Fruit fly (Drosophila melanogaster) Kc167 (cell line): ENCODE data around the gene Hacd1.

Experiments
- Myc ChIP-seq: fragments of >200 bp; optimal IDR thresholded peaks from 2 replicates; lab custom pipeline; 2017; ENCODE audit warnings: missing external identifiers
- Sin3A ChIP-seq: fragments of >200 bp; optimal IDR thresholded peaks from 2 replicates; lab custom pipeline; 2018; ENCODE audit warnings: missing external identifiers
- h ChIP-seq: fragments of >200 bp; optimal IDR thresholded peaks from 3 replicates; lab custom pipeline; 2018; ENCODE audit warnings: missing external identifiers
- insv ChIP-seq: fragments of >200 bp; optimal IDR thresholded peaks from 3 replicates; lab custom pipeline; 2018; ENCODE audit warnings: missing external identifiers
- psq ChIP-seq: fragments of >200 bp; optimal IDR thresholded peaks from 2 replicates; lab custom pipeline; 2017; ENCODE audit warnings: missing external identifiers
- ttk ChIP-seq: sonication (Bioruptor generic); optimal IDR thresholded peaks from 2 replicates; lab custom pipeline; 2017; ENCODE audit warnings: missing external identifiers

Gene Hacd1

dm6 chr2L:12002051-12002450, at the start of gene Hacd1:
Hacd1 (minus strand) TSS chr2L:12002266.
- no peak for TF ChIP-seq ttk (lab: Kevin White, UChicago)
- TF ChIP-seq psq, result no peak
- TF ChIP-seq insv (lab: Kevin White, UChicago), result no peak
- no peak for TF ChIP-seq h
- no peak for TF ChIP-seq Sin3A (lab: Kevin White, UChicago)
- no peak for TF ChIP-seq Myc (lab: Kevin White, UChicago)

- no peak for TF ChIP-seq ttk (lab: Kevin White, UChicago)
- TF ChIP-seq insv (lab: Kevin White, UChicago), result no peak
- TF ChIP-seq h, result no peak
- no peak for TF ChIP-seq Myc (lab: Kevin White, UChicago)
- TF ChIP-seq Sin3A (lab: Kevin White, UChicago), result no peak
- TF ChIP-seq psq, result no peak
Observed at dm6 chr2L:12049133-12049532, 47.1 kb upstream of the Hacd1 start, which contains the start of gene PLCXD. PLCXD (plus strand) TSS chr2L:12049418.

DNA sequence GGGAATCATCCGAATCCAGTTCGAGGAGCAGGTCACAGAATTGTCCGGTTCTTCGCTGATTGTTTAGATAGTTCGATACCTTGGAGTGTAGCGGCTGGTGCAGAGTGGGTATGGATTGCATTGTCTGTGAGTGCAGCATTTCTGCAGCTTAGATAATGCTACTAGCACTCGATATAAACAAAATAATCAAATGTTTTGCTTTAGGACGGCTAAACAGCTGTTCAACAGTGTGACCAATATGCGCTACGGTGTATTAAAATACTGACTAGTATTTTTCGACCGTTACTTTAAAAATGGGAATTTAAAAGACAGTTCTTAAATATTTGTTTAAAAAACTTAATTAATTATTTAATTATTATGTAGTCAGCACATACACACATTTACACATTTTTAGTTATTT, 46.7 kb upstream of the Hacd1 start, which contains the start of gene Plzf:
Gene Plzf (minus strand): TSS at position 196 of the 400 bp plus-strand sequence.
- no peak for TF ChIP-seq insv (lab: Kevin White, UChicago)
- TF ChIP-seq h, result no peak
- TF ChIP-seq psq, result no peak

DNA sequence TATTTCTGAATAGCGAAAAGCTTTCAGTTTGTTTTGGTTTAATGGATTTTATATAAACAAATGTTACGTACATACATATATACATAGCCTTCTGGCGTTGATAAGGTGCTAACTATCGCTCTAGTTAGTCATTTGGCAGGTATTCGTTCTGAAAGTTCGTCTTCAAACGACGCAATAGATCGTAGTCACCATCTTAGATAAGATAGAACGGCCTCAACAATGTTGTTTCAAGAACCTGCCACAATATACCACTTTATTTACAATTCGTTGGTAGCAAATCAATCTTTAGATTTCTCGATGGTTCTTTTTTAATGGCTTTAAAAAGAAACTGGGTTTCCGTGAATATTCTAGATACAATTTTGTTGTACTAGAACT, 44.8 kb upstream of the Hacd1 start:
- TF ChIP-seq Sin3A (lab: Kevin White, UChicago) (no peak), insv (lab: Kevin White, UChicago) (no peak), ttk (lab: Kevin White, UChicago) (no peak), Myc (lab: Kevin White, UChicago) (no peak), psq (no peak), h (no peak)

DNA sequence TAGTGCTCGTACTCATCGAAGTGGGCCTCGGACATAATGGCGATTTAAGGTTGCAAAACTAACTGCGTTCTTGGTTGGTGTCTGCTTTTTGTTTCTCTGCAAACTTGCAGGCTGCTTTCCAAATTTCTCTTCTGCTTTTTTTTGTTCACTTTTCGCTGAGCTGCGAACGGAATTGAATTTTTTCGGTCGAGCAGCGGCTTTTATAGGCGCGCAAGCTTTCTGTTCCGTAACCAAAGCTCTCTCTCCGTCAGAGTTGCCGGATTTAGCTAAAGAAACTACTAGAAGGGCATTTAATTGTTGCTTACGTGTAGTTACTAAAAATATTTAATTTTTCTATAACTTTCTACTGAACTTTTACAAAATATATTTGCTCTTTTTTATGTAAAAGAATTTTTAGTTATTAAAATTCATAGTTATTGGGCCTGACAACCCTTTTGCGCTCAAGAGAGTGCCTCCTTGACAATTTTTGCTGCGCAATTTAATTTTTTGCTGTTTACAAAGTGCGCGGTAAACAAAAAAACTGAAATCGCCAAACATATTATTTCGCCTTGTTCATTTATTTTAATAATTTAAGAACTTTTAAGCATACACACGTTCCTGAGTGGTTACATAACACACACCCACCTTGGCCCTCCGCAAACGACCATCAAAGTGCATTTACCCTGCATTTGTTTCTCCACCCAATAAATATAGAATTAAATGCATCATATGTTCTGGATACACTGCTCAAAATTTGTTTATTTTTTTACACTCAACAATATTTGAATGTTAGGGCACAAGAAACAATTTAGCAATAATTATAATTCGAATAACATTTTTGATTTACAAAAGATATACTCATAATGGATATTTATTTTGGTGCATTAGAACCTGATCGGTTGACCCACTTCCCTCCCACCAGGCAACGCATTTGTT, 44.1 kb upstream of the Hacd1 start, which contains the start of gene CG6770:
Gene CG6770 (minus strand): TSS at position 178 of the 915 bp plus-strand sequence.
- TF ChIP-seq Sin3A (lab: Kevin White, UChicago) (no peak), Myc (lab: Kevin White, UChicago) (no peak), ttk (lab: Kevin White, UChicago) (no peak), psq (no peak), h (no peak), insv (lab: Kevin White, UChicago) (no peak)

- TF ChIP-seq Myc (lab: Kevin White, UChicago), result no peak
- no peak for TF ChIP-seq ttk (lab: Kevin White, UChicago)
- no peak for TF ChIP-seq Sin3A (lab: Kevin White, UChicago)
- TF ChIP-seq psq, result no peak
Observed at dm6 chr2L:12045578-12045940, 43.5 kb upstream of the Hacd1 start.

- TF ChIP-seq Sin3A (lab: Kevin White, UChicago) (no peak), insv (lab: Kevin White, UChicago) (no peak), ttk (lab: Kevin White, UChicago) (no peak), Myc (lab: Kevin White, UChicago) (no peak), psq (no peak), h (no peak)
Observed at dm6 chr2L:12044613-12045350, 42.7 kb upstream of the Hacd1 start, which contains the start of gene CG6785. CG6785 (minus strand) TSS chr2L:12045200.

DNA sequence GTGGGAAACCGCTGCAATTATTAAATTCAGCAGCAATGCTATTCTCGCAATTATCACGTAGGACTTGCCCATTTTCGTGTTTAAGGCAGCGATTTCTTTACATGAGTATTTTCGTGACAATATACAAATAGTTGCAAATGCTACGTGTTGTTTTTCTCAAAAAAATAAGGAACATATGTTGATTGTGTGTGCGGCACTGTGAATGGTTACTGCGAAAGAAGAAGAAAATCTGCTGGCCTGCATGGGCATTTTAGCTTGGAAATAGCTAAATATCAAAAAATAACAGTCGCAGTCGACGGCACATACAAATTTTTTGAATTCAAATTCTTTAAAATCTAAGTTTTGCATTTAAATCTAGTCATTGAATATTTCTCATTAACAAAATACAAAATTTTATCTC, 38.4 kb upstream of the Hacd1 start, which contains the start of gene CG6766:
Gene CG6766 (minus strand): TSS at position 180 of the 400 bp plus-strand sequence.
- TF ChIP-seq h (no peak), psq (no peak)

- TF ChIP-seq Sin3A (lab: Kevin White, UChicago) (no peak), Myc (lab: Kevin White, UChicago) (no peak), ttk (lab: Kevin White, UChicago) (no peak), h (no peak), insv (lab: Kevin White, UChicago) (no peak), psq (no peak)
Observed at dm6 chr2L:12038177-12038581, 36.1 kb upstream of the Hacd1 start, which contains the start of gene Tom70. Tom70 (minus strand) TSS chr2L:12038511.

DNA sequence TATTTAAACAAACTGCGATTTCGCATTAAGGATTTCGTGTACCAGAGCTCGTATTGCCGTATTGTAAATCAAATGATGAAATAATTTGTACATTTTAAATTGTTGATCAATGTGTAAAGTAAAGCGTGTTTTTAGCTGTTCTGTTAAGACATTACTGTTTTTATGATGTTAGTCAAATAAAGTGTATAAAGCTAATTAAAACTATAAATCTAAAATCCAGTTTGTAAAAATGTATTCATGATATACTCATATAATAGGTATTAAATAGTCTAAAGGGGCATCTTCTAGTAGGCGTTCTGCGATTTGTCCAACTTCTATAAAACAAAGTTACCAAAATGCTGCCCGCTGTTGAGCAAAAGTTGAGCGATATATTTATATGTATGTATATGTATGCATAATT, 31.8 kb upstream of the Hacd1 start, which contains the start of gene CG18788:
Gene CG18788 (plus strand): TSS at position 301 of the 400 bp plus-strand sequence.
- no peak for TF ChIP-seq ttk (lab: Kevin White, UChicago)
- TF ChIP-seq psq, result no peak
- TF ChIP-seq Sin3A (lab: Kevin White, UChicago), result no peak
- no peak for TF ChIP-seq h
- no peak for TF ChIP-seq Myc (lab: Kevin White, UChicago)
- TF ChIP-seq insv (lab: Kevin White, UChicago), result no peak

DNA sequence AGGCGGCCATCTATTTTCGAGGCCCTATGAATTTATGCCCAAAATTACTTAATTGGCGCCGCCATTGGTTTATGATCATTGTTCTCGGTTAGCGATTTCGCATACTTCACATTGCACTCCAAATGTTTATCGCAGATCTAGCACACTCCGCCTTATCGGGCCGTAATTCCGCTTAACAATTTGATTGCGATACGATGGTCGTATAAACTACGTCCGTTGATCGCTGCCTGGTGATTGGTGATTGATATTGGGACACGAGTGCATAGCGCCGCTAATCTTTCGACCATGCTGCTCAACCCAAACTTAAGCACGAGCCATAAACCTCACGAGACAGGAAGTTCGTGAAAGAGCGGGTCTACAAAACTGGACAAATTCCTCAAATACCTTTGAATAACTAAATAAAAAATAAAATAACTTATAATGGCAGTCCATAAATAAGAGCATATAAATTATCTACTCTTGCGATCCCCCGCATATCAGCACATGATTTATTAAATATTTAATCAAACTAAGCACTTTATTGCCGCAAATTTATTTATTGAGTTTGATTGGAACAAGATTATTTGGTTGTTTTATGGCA, 28.6 kb upstream of the Hacd1 start:
- TF ChIP-seq Sin3A (lab: Kevin White, UChicago), result no peak
- TF ChIP-seq psq, result no peak
- no peak for TF ChIP-seq h
- no peak for TF ChIP-seq insv (lab: Kevin White, UChicago)
- no peak for TF ChIP-seq ttk (lab: Kevin White, UChicago)
- TF ChIP-seq Myc (lab: Kevin White, UChicago), result no peak
